Fruit fly (Drosophila melanogaster) S2 (cell line): ENCODE results near the gene Ndfip.

Experiments used
- CG8478 ChIP-seq: fragments of >200 bp; optimal IDR thresholded peaks from 2 replicates; lab custom pipeline; 2018
- CTCF ChIP-seq, 2 experiments: fragments of >200 bp; optimal IDR thresholded peaks; 2 replicates each; lab custom pipeline; 2018

Ndfip gene

DNA sequence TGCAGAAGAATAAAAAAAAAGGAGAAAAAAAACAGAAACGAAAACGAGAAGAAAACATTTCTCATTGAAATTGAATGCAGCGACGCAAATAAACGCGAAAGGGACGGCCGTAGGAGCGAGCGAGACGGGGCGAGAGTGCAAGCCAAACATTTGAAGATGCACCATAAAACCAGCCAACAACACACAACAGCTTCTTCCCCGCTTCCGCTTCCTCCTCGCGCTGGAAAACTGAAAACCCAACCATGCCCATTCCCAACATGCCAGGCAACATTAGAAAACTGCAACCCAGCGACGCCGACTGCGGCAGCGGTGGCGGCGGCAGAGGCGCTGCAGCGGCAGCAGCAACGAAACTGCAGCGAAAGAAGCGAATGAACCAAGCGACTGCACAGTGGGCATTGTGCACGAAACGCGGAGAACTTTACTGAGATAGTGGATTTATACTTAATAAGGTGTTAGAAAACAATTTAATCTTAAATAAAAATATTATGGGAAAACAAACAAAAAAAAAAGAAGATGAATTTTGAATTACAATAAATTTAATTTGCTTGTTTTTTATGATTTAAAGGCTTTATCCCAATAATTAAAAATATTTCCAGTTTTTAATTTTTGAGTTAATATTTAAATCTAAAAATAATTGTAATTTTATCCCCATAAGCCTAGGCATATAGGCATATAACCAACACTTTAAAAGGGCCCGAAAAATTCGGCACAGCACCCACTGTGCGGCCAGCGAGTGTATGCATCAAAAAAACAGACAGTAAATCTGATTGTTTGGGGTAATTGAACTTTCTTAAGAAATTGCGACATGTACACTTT, 43.0 kb downstream of the Ndfip start:
- no peak for TF ChIP-seq CTCF (optimal IDR thresholded peaks at IDR 0.05; lab: Kevin White, UChicago)
- no peak for TF ChIP-seq CG8478 (lab: Kevin White, UChicago)

DNA sequence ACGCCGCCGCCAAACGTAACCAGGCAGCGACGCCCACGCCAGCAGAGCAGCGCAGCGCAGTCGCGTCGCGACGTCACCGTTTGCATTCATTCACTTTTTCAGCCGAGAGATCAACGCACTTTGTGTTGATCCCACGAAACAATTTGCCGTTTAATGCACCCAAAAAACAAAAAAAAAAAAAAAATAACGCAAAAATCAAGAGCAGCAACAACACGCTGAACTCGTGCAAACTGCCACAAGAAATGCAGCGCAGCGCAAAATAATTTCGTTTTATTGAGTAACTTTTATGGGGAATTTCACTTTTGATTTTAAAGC, 45.1 kb downstream of the Ndfip start:
- TF ChIP-seq CTCF (optimal IDR thresholded peaks at IDR 0.05; lab: Kevin White, UChicago) (no peak), CG8478 (lab: Kevin White, UChicago) (no peak)

DNA sequence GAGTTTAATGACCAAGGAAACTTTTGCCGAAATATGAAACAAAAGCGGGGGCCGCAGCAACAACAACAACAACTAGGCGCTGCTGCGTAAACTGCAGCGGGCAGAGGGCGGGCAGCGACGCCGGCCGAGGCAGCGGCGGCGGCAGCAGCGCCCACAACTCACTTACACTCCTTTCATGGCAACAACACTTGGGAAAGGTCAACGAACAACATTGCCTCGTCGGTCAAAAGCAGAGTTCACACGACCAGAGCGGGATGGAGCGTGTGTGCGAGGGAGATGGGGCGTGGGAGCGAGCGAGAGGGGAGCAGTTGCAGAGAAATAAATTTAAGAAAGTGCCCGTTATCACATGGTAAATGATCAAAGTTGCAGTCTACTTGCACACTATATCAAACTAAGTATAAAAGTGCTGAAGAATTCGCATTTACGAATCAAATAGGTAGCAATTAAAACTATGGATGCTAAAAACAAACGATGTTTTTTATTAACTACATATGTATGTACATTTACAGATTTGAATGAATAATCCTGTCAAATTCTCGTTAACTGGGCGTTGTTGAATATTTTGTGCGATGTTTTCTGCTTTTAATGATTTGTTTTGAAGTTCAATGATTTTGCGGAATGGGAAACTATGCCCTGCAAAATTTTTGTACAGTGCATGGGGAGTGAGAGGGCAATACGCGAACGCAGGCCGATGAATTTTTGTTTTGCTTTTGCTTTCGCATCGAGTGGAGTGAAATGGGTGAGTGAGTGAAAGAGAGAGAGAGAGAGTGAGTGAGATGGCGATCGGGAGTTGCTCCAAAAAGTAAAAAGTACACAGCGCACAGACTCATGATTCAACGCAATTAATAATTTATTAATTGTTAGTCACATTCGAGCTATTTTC, 45.7 kb downstream of the Ndfip start:
- no peak for TF ChIP-seq CTCF (optimal IDR thresholded peaks at IDR 0.05; lab: Kevin White, UChicago)
- no peak for TF ChIP-seq CG8478 (lab: Kevin White, UChicago)

DNA sequence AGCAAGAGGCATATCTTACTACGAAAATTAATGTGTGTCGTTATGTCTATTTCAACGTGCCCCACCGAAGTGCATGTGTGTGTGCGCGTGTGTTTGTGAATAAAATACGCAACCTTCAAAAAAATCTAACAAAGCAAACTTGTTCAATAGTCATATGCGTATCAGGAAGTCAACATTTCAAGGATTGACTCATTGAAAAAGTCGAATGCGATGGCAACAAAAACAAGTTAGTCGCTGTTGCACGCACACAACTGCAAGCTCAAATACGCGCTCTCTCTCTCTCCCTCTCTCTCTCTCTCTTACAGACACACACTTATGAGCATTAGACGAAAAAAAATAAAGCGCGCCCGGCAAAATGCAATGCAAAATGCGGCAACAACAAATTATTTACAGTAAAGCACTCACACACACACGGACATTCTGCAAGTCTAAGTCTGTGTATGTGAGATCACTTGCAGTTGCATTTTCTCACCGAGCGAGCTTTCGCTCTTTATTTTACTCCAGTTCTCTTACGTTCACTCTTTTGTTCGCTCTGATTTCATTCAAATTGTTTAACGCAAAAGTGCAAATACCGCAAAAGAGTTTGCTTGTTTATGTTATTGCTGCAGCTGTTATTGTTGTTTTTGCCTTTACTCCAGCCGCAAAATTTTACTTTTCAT, 47.3 kb downstream of the Ndfip start:
- no peak for TF ChIP-seq CG8478 (lab: Kevin White, UChicago)
- no peak for TF ChIP-seq CTCF (optimal IDR thresholded peaks at IDR 0.05; lab: Kevin White, UChicago)

DNA sequence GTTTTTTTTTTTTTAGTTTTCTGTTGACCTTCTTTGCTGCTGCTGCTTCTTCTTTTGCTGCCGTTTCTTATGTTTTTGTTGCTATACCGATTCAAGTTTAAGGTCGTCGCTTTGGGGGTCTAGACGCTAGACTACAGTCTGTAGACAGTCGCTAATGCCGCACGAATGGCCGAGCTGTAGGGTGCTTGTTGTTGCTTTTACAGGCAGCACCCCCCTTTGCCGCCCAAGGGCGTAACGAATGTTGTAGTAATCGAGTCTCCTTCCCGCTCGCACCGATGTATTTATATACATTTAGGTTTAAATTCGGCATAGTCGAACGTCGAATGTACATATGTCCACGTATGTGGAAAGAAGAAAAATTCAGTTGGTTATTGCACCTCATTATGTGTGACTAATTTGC, 49.2 kb downstream of the Ndfip start:
- TF ChIP-seq CG8478 (lab: Kevin White, UChicago) (no peak), CTCF (optimal IDR thresholded peaks at IDR 0.05; lab: Kevin White, UChicago) (no peak)

DNA sequence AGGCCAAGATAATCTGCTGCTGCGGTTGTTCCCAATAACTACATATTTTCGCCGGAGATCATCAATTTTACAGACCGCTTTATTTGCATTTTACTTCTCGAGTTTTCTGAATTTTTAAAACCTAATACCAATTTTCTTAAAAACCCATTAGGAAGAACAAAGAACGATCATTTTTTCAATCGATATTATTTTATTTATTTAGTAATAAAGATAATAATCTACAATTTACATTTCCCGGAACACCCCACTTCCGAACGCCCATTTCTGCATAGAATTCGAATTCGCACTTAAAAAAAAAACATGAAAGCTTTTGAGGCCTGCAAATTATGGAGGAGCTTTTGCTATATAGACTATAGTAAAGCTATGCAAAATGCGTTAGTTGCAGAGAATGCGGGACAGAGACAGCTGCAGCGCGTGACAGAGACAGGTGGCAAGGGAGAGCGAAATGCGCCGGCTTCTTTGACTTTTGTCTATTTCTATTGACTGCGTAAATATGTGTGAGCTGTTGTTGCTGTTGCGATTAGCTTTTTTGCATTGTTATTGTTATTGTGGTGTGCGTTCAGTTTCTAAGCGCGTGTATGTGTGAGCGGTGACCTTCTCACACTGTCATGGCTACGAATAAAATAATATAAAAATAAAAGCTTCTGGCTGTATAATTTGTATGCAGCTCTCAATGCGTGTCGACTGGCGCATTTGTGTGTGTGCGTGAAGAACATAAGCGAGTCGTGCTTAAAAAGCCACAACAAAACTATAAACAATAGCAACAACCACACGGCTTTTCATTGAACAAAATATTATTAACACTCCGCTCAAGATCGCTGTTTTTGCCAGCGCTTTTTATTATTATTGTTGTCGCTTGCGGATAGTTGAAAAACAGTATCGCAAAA, 50.3 kb downstream of the Ndfip start:
- no peak for TF ChIP-seq CG8478 (lab: Kevin White, UChicago)
- no peak for TF ChIP-seq CTCF (optimal IDR thresholded peaks at IDR 0.05; lab: Kevin White, UChicago)
